Worm (Caenorhabditis elegans): Measurements from ENCODE around the gene col-9.

Gene col-9

ce11 chrX:13541335-13541734 lies 48.5 kb upstream of the col-9 start (continued):
- no peak for TF ChIP-seq dpl-1 (GFP tag; optimal IDR thresholded peaks at IDR 0.05)
- no peak for TF ChIP-seq sptf-1 (tag; optimal IDR thresholded peaks at IDR 0.05)
- no peak for TF ChIP-seq ceh-88 (GFP tag; IDR thresholded peaks at IDR 0.05)
- TF ChIP-seq nhr-76 (tag; optimal IDR thresholded peaks at IDR 0.05), result no peak
- no peak for TF ChIP-seq mep-1 (tag; optimal IDR thresholded peaks at IDR 0.05)
- peak; percentile 87 for TF ChIP-seq nhr-85 (tag)
- peak; percentile 70 for TF ChIP-seq nhr-20 (tag; optimal IDR thresholded peaks at IDR 0.05)
- TF ChIP-seq nhr-71 (tag; optimal IDR thresholded peaks at IDR 0.05), result peak; percentile 64
- TF ChIP-seq ztf-11 (tag; optimal IDR thresholded peaks at IDR 0.05), result no peak
- TF ChIP-seq ets-5 (GFP tag; IDR thresholded peaks at IDR 0.05), result no peak
- TF ChIP-seq tbx-2 (tag; optimal IDR thresholded peaks at IDR 0.05), result peak; percentile 56

ce11 chrX:13542236-13542635 lies 47.6 kb upstream of the col-9 start, which contains the start of gene cah-4:
cah-4 (plus strand) TSS chrX:13542574.
- TF ChIP-seq nhr-85 (tag) (peak; percentile 63), fos-1 (tag; optimal IDR thresholded peaks at IDR 0.05) (no peak), ama-1 (optimal IDR thresholded peaks at IDR 0.05) (peak; percentile 35)

ce11 chrX:13542757-13543156 lies 47.1 kb upstream of the col-9 start:
- no peak for TF ChIP-seq nhr-20 (tag; optimal IDR thresholded peaks at IDR 0.05)
- TF ChIP-seq snu-23 (GFP tag; optimal IDR thresholded peaks at IDR 0.05), result peak; percentile 20
- TF ChIP-seq lsy-2 (tag; optimal IDR thresholded peaks at IDR 0.05), result peak in 1 of 2 experiments; percentile 55
- TF ChIP-seq vab-15 (tag; optimal IDR thresholded peaks at IDR 0.05), result no peak
- no peak for TF ChIP-seq sup-37 (GFP tag; optimal IDR thresholded peaks at IDR 0.05)
- peak; percentile 25 for TF ChIP-seq nhr-71 (tag; optimal IDR thresholded peaks at IDR 0.05)
- peak; percentile 26 for TF ChIP-seq pag-3 (tag; optimal IDR thresholded peaks at IDR 0.05; ENCODE audit: borderline replicate concordance, insufficient read depth)
- TF ChIP-seq blmp-1 (tag; optimal IDR thresholded peaks at IDR 0.05), result peak; percentile 73
- TF ChIP-seq elt-3 (tag; optimal IDR thresholded peaks at IDR 0.05), result peak in 1 of 6 experiments; percentile 15
- TF ChIP-seq C34B4.2 (tag; optimal IDR thresholded peaks at IDR 0.05), result no peak
- TF ChIP-seq mdl-1 (tag; optimal IDR thresholded peaks at IDR 0.05), result peak in 1 of 2 experiments; percentile 21
- peak; percentile 76 for TF ChIP-seq lin-14 (GFP tag; optimal IDR thresholded peaks at IDR 0.05)
- no peak for TF ChIP-seq nhr-77 (tag; optimal IDR thresholded peaks at IDR 0.05)
- TF ChIP-seq nhr-47 (tag; optimal IDR thresholded peaks at IDR 0.05), result peak; percentile 12
- TF ChIP-seq unc-130 (tag; optimal IDR thresholded peaks at IDR 0.05), result no peak
- TF ChIP-seq ceh-82 (tag; optimal IDR thresholded peaks at IDR 0.05), result peak in 1 of 3 experiments; percentile 15
- TF ChIP-seq hlh-17 (GFP tag; optimal IDR thresholded peaks at IDR 0.05; ENCODE audit: borderline replicate concordance), result no peak
- TF ChIP-seq pqm-1 (tag; optimal IDR thresholded peaks at IDR 0.05), result no peak
- peak; percentile 7 for TF ChIP-seq tbx-2 (tag; optimal IDR thresholded peaks at IDR 0.05)
- TF ChIP-seq efl-1 (optimal IDR thresholded peaks at IDR 0.05), result no peak
- TF ChIP-seq efl-1 (GFP tag; optimal IDR thresholded peaks at IDR 0.05 in 1 of 2), result no peak
- no peak for TF ChIP-seq C16A3.4 (tag; optimal IDR thresholded peaks at IDR 0.05)
- peak; percentile 59 for TF ChIP-seq mep-1 (tag; optimal IDR thresholded peaks at IDR 0.05)
- no peak for TF ChIP-seq fos-1 (tag; optimal IDR thresholded peaks at IDR 0.05)

- TF ChIP-seq elt-3 (tag; optimal IDR thresholded peaks at IDR 0.05), result no peak
- TF ChIP-seq egl-27 (tag; optimal IDR thresholded peaks at IDR 0.05), result no peak
- TF ChIP-seq unc-30 (tag; optimal IDR thresholded peaks at IDR 0.05), result no peak
- TF ChIP-seq lin-35 (GFP tag; optimal IDR thresholded peaks at IDR 0.05), result peak in 1 of 2 experiments; percentile 8
- TF ChIP-seq C16A3.4 (tag; optimal IDR thresholded peaks at IDR 0.05), result no peak
- TF ChIP-seq pax-3 (tag; optimal IDR thresholded peaks at IDR 0.05), result no peak
- TF ChIP-seq nhr-28 (tag; optimal IDR thresholded peaks at IDR 0.05), result no peak
- no peak for TF ChIP-seq sup-37 (GFP tag; optimal IDR thresholded peaks at IDR 0.05)
- TF ChIP-seq snu-23 (GFP tag; optimal IDR thresholded peaks at IDR 0.05), result no peak
- no peak for TF ChIP-seq fkh-10 (GFP tag; optimal IDR thresholded peaks at IDR 0.05)
- no peak for TF ChIP-seq ets-5 (GFP tag; IDR thresholded peaks at IDR 0.05)
- no peak for TF ChIP-seq F16B12.6 (tag; optimal IDR thresholded peaks at IDR 0.05)
- peak in 1 of 2 experiments; percentile 2 for TF ChIP-seq lsy-2 (tag; optimal IDR thresholded peaks at IDR 0.05)
These were observed 46.5 kb upstream of the col-9 start for ce11 chrX:13543350-13543749.

Data from whole organism, L1 larva.